Worm (Caenorhabditis elegans) whole organism, late embryonic: Measurements from ENCODE around the gene T23B7.2.

ENCODE experiments used
- F13H6.1 ChIP-seq: sonication (generic microtip); optimal IDR thresholded peaks from 2 replicates; lab custom pipeline; 2016; ENCODE audit warnings: missing genetic modification characterization, missing compliant biosample characterization
- K09A11.1 ChIP-seq: sonication (generic microtip); optimal IDR thresholded peaks from 2 replicates; lab custom pipeline; 2017; ENCODE audit warnings: antibody characterized with exemption, mild to moderate bottlenecking, missing genetic modification characterization, missing compliant biosample characterization; ENCODE audit not compliant: insufficient read depth
- Y22D7AL.16 ChIP-seq: sonication (generic microtip); optimal IDR thresholded peaks from 2 replicates; lab custom pipeline; 2016; ENCODE audit warnings: missing genetic modification characterization, missing compliant biosample characterization
- ahr-1 ChIP-seq: sonication (generic microtip); optimal IDR thresholded peaks from 2 replicates; lab custom pipeline; 2016; ENCODE audit warnings: missing genetic modification characterization, missing compliant biosample characterization
- ceh-30 ChIP-seq: fragments of 150-350 bp; optimal IDR thresholded peaks from 2 replicates; lab custom pipeline; 2014; ENCODE audit warnings: missing biosample characterization, missing genetic modification characterization
- ceh-6 ChIP-seq: fragments of 200-800 bp; sonication (Bioruptor generic); optimal IDR thresholded peaks from 2 replicates; lab custom pipeline; 2018; ENCODE audit warnings: mild to moderate bottlenecking, missing genetic modification characterization, missing compliant biosample characterization
- dmd-4 ChIP-seq: sonication (generic microtip); optimal IDR thresholded peaks from 2 replicates; lab custom pipeline; 2016; ENCODE audit warnings: borderline replicate concordance, missing genetic modification characterization, missing compliant biosample characterization
- dve-1 ChIP-seq: sonication (generic microtip); optimal IDR thresholded peaks from 2 replicates; lab custom pipeline; 2017; ENCODE audit warnings: antibody characterized with exemption, mild to moderate bottlenecking, missing genetic modification characterization, missing compliant biosample characterization
- elt-2 ChIP-seq: sonication (generic microtip); optimal IDR thresholded peaks from 2 replicates; lab custom pipeline; 2016; ENCODE audit warnings: missing genetic modification reagents, missing genetic modification characterization, missing compliant biosample characterization
- hlh-8 ChIP-seq: sonication (generic microtip); optimal IDR thresholded peaks from 2 replicates; lab custom pipeline; 2016; ENCODE audit warnings: missing genotype, missing genetic modification characterization, missing compliant biosample characterization
- lim-6 ChIP-seq: sonication (generic microtip); optimal IDR thresholded peaks from 2 replicates; lab custom pipeline; 2016; ENCODE audit warnings: missing genetic modification characterization, missing compliant biosample characterization
- nhr-11 ChIP-seq: fragments of 150-350 bp; optimal IDR thresholded peaks from 2 replicates; lab custom pipeline; 2014; ENCODE audit warnings: missing biosample characterization, missing genetic modification characterization
- pha-2 ChIP-seq: sonication (generic microtip); optimal IDR thresholded peaks from 2 replicates; lab custom pipeline; 2017; ENCODE audit warnings: mild to moderate bottlenecking, missing genetic modification characterization, missing compliant biosample characterization
- rnt-1 ChIP-seq: sonication (generic microtip); optimal IDR thresholded peaks from 2 replicates; lab custom pipeline; 2016; ENCODE audit warnings: missing genetic modification characterization, missing compliant biosample characterization
- sox-2 ChIP-seq: fragments of 200-800 bp; sonication (Bioruptor generic); IDR thresholded peaks from 2 replicates; pipeline ENCODE4 v1.3.6; 2022; ENCODE audit warnings: missing genetic modification reagents, missing genetic modification characterization, missing compliant biosample characterization
- tbx-2 ChIP-seq: sonication (generic microtip); optimal IDR thresholded peaks from 2 replicates; lab custom pipeline; 2016; ENCODE audit warnings: missing genetic modification characterization, missing compliant biosample characterization
- unc-55 ChIP-seq: sonication (generic microtip); optimal IDR thresholded peaks from 2 replicates; lab custom pipeline; 2017; ENCODE audit warnings: missing biosample characterization, missing genetic modification reagents, missing genetic modification characterization

T23B7.2 gene

DNA sequence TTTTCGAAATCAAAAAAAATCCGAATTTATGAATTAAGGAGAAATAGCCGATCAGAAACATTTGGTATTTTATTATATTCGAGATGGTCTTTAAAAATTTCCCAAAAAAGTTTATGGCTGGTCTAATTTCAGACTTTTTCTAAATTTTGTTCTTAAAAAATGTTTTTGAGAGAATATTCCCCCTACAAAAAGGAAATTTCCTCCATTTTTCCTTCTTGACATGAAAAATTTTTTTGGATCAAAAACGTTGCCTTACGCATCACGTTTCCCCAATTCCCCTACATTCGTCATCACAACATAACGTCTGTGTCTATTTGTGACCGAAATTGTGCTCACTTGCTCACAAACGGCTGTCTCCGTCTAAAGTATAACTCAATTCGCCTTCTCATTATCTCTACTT lies 48.7 kb downstream of the T23B7.2 start:
- TF ChIP-seq ceh-30 (tag; lab: Kevin White, UChicago), result no peak
- TF ChIP-seq tbx-2 (tag; lab: Kevin White, UChicago), result no peak
- no peak for TF ChIP-seq hlh-8
- no peak for TF ChIP-seq F13H6.1
- no peak for TF ChIP-seq dmd-4 (tag; lab: Kevin White, UChicago)
- TF ChIP-seq unc-55 (GFP tag; lab: Kevin White, UChicago), result no peak
- no peak for TF ChIP-seq dve-1
- TF ChIP-seq K09A11.1 (tag; lab: Kevin White, UChicago), result no peak
- TF ChIP-seq lim-6 (tag; lab: Kevin White, UChicago), result no peak
- no peak for TF ChIP-seq ceh-6 (GFP tag; lab: Kevin White, UChicago)
- TF ChIP-seq pha-2, result no peak
- TF ChIP-seq nhr-11 (tag; lab: Kevin White, UChicago), result no peak
- no peak for TF ChIP-seq ahr-1 (tag; lab: Kevin White, UChicago)
- no peak for TF ChIP-seq rnt-1
- no peak for TF ChIP-seq Y22D7AL.16 (tag; lab: Kevin White, UChicago)
- TF ChIP-seq elt-2, result no peak
- TF ChIP-seq sox-2 (GFP tag; lab: Robert Waterston, UW), result no peak
- TF ChIP-seq, all 69 proteins: peak for 0
